Worm (Caenorhabditis elegans): Measurements from ENCODE around the gene sec-23.

sec-23 gene

ce11 chrV:20125137-20125536 lies 34.1 kb downstream of the sec-23 start:
- TF ChIP-seq bed-3 (GFP tag; optimal IDR thresholded peaks at IDR 0.05), result no peak
- no peak for TF ChIP-seq cnd-1 (tag; optimal IDR thresholded peaks at IDR 0.05)
- no peak for TF ChIP-seq unc-120 (tag; optimal IDR thresholded peaks at IDR 0.05; ENCODE audit: poor library complexity, severe bottlenecking)
- no peak for TF ChIP-seq elt-3 (tag; optimal IDR thresholded peaks at IDR 0.05)
- no peak for TF ChIP-seq unc-39 (tag; optimal IDR thresholded peaks at IDR 0.05)
- no peak for TF ChIP-seq nhr-237 (tag; optimal IDR thresholded peaks at IDR 0.05)
- TF ChIP-seq nhr-2 (tag; optimal IDR thresholded peaks at IDR 0.05), result no peak
- TF ChIP-seq zip-8 (tag; optimal IDR thresholded peaks at IDR 0.05), result no peak
- TF ChIP-seq unc-62 (GFP tag; optimal IDR thresholded peaks at IDR 0.05), result no peak

ce11 chrV:20126637-20127036 lies 35.6 kb downstream of the sec-23 start:
- TF ChIP-seq ceh-83 (GFP tag; optimal IDR thresholded peaks at IDR 0.05) (no peak), zip-8 (tag; optimal IDR thresholded peaks at IDR 0.05) (no peak), hlh-1 (tag; optimal IDR thresholded peaks at IDR 0.05) (no peak), nhr-76 (tag; optimal IDR thresholded peaks at IDR 0.05) (no peak), elt-1 (tag; optimal IDR thresholded peaks at IDR 0.05; ENCODE audit: borderline replicate concordance, insufficient read depth) (no peak), tbx-8 (GFP tag; optimal IDR thresholded peaks at IDR 0.05) (no peak), mep-1 (tag; optimal IDR thresholded peaks at IDR 0.05) (no peak), unc-39 (tag; optimal IDR thresholded peaks at IDR 0.05) (no peak), ztf-11 (tag; optimal IDR thresholded peaks at IDR 0.05) (no peak), M03D4.4 (tag; optimal IDR thresholded peaks at IDR 0.05) (no peak), cnd-1 (tag; optimal IDR thresholded peaks at IDR 0.05) (no peak)

ce11 chrV:20127543-20127942 lies 36.5 kb downstream of the sec-23 start:
- TF ChIP-seq lin-32 (GFP tag; optimal IDR thresholded peaks at IDR 0.05) (no peak), unc-120 (tag; optimal IDR thresholded peaks at IDR 0.05; ENCODE audit: poor library complexity, severe bottlenecking) (no peak), mls-2 (tag; optimal IDR thresholded peaks at IDR 0.05) (no peak), lsy-2 (tag; optimal IDR thresholded peaks at IDR 0.05) (no peak), snpc-4 (tag; optimal IDR thresholded peaks at IDR 0.05) (no peak), elt-1 (tag; optimal IDR thresholded peaks at IDR 0.05; ENCODE audit: borderline replicate concordance, insufficient read depth) (no peak), nhr-12 (tag; optimal IDR thresholded peaks at IDR 0.05) (no peak), ztf-11 (tag; optimal IDR thresholded peaks at IDR 0.05) (no peak), elt-3 (tag; optimal IDR thresholded peaks at IDR 0.05) (no peak), tbx-8 (GFP tag; optimal IDR thresholded peaks at IDR 0.05) (no peak), ces-1 (GFP tag; optimal IDR thresholded peaks at IDR 0.05) (no peak), ham-2 (GFP tag; optimal IDR thresholded peaks at IDR 0.05) (no peak), pha-4 (tag; optimal IDR thresholded peaks at IDR 0.05) (no peak), unc-39 (tag; optimal IDR thresholded peaks at IDR 0.05) (no peak), hlh-1 (tag; optimal IDR thresholded peaks at IDR 0.05) (no peak)

ce11 chrV:20133163-20133562 lies 42.1 kb downstream of the sec-23 start, which contains the start of gene ssu-1:
Gene ssu-1, minus strand, starts transcription at chrV:20133263.
- no peak for TF ChIP-seq bed-3 (GFP tag; optimal IDR thresholded peaks at IDR 0.05)
- TF ChIP-seq nhr-28 (tag; optimal IDR thresholded peaks at IDR 0.05), result no peak
- no peak for TF ChIP-seq nhr-237 (tag; optimal IDR thresholded peaks at IDR 0.05)
- no peak for TF ChIP-seq unc-120 (tag; optimal IDR thresholded peaks at IDR 0.05; ENCODE audit: poor library complexity, severe bottlenecking)
- no peak for TF ChIP-seq mab-5 (tag; optimal IDR thresholded peaks at IDR 0.05)
- no peak for TF ChIP-seq tbx-8 (GFP tag; optimal IDR thresholded peaks at IDR 0.05)
- TF ChIP-seq mep-1 (tag; optimal IDR thresholded peaks at IDR 0.05), result no peak
- no peak for TF ChIP-seq unc-39 (tag; optimal IDR thresholded peaks at IDR 0.05)
- no peak for TF ChIP-seq sem-2 (GFP tag; optimal IDR thresholded peaks at IDR 0.05)
- TF ChIP-seq mls-2 (tag; optimal IDR thresholded peaks at IDR 0.05), result no peak
- TF ChIP-seq pha-4 (tag; optimal IDR thresholded peaks at IDR 0.05), result no peak
- TF ChIP-seq drap-1 (GFP tag; optimal IDR thresholded peaks at IDR 0.05), result no peak
- TF ChIP-seq ceh-43 (GFP tag; optimal IDR thresholded peaks at IDR 0.05), result no peak
- no peak for TF ChIP-seq sptf-1 (tag; optimal IDR thresholded peaks at IDR 0.05)
- no peak for TF ChIP-seq lsy-2 (tag; optimal IDR thresholded peaks at IDR 0.05)
- no peak for TF ChIP-seq ham-2 (GFP tag; optimal IDR thresholded peaks at IDR 0.05)
- TF ChIP-seq lin-13 (tag; optimal IDR thresholded peaks at IDR 0.05), result no peak
- no peak for TF ChIP-seq cnd-1 (tag; optimal IDR thresholded peaks at IDR 0.05)
- TF ChIP-seq nhr-76 (tag; optimal IDR thresholded peaks at IDR 0.05), result no peak
- no peak for TF ChIP-seq snpc-4 (tag; optimal IDR thresholded peaks at IDR 0.05)

ce11 chrV:20134797-20135196 lies 43.7 kb downstream of the sec-23 start:
- no peak for TF ChIP-seq blmp-1 (tag; optimal IDR thresholded peaks at IDR 0.05)
- TF ChIP-seq ces-1 (GFP tag; optimal IDR thresholded peaks at IDR 0.05), result no peak
- no peak for TF ChIP-seq drap-1 (GFP tag; optimal IDR thresholded peaks at IDR 0.05)
- TF ChIP-seq ceh-39 (tag; optimal IDR thresholded peaks at IDR 0.05), result no peak
- no peak for TF ChIP-seq elt-1 (tag; optimal IDR thresholded peaks at IDR 0.05; ENCODE audit: borderline replicate concordance, insufficient read depth)
- TF ChIP-seq nhr-76 (tag; optimal IDR thresholded peaks at IDR 0.05), result no peak
- no peak for TF ChIP-seq flh-1 (GFP tag; optimal IDR thresholded peaks at IDR 0.05)

Data from whole organism, mixed stage, embryonic.